Worm (Caenorhabditis elegans) whole organism, L1 larva: ENCODE measurements around the gene F54H12.2.

Experiments
- C16A3.4 ChIP-seq: fragments of 150-350 bp; optimal IDR thresholded peaks from 2 replicates; lab custom pipeline; 2014; ENCODE audit warnings: missing biosample characterization, missing genetic modification characterization
- ceh-63 ChIP-seq: fragments of 200-800 bp; sonication (Bioruptor generic); optimal IDR thresholded peaks from 2 replicates; lab custom pipeline; 2018; ENCODE audit warnings: mild to moderate bottlenecking, missing genetic modification characterization, missing compliant biosample characterization
- ceh-82 ChIP-seq, 3 experiments: fragments of 150-350 bp in 1 of 3; sonication (generic microtip) in 2 of 3; optimal IDR thresholded peaks; 2 replicates each; lab custom pipeline; 2014 to 2017; ENCODE audit warnings: missing biosample characterization in 3 of 3, missing genetic modification characterization in 3 of 3
- ceh-90 ChIP-seq: sonication (generic microtip); optimal IDR thresholded peaks from 2 replicates; lab custom pipeline; 2016; ENCODE audit warnings: missing genetic modification characterization, missing compliant biosample characterization
- ces-1 ChIP-seq: fragments of 150-350 bp; optimal IDR thresholded peaks from 2 replicates; lab custom pipeline; 2014; ENCODE audit warnings: missing biosample characterization, missing genetic modification reagents, missing genetic modification characterization
- dpl-1 ChIP-seq, 3 experiments: fragments of 150-350 bp in 2 of 3; sonication (generic microtip) in 1 of 3; optimal IDR thresholded peaks; 2 replicates each; lab custom pipeline; 2014 to 2017; ENCODE audit warnings: missing biosample characterization in 3 of 3, missing genetic modification characterization in 3 of 3, missing genetic modification reagents in 3 of 3
- dsc-1 ChIP-seq: sonication (generic microtip); optimal IDR thresholded peaks from 2 replicates; lab custom pipeline; 2016; ENCODE audit warnings: mild to moderate bottlenecking, missing genetic modification characterization, missing compliant biosample characterization
- efl-3 ChIP-seq: fragments of 200-800 bp; sonication (Bioruptor generic); optimal IDR thresholded peaks from 2 replicates; lab custom pipeline; 2018; ENCODE audit warnings: mild to moderate bottlenecking, missing genetic modification characterization, missing compliant biosample characterization
- fos-1 ChIP-seq: fragments of 150-350 bp; optimal IDR thresholded peaks from 2 replicates; lab custom pipeline; 2014; ENCODE audit warnings: missing biosample characterization, missing genetic modification characterization
- hlh-17 ChIP-seq: fragments of 200-800 bp; sonication (Bioruptor generic); optimal IDR thresholded peaks from 2 replicates; lab custom pipeline; 2018; ENCODE audit warnings: missing genetic modification characterization, mild to moderate bottlenecking, missing compliant biosample characterization, moderate library complexity, borderline replicate concordance
- hlh-4 ChIP-seq: sonication (generic microtip); optimal IDR thresholded peaks from 2 replicates; lab custom pipeline; 2016; ENCODE audit warnings: mild to moderate bottlenecking, missing genetic modification characterization, missing compliant biosample characterization
- hpl-2 ChIP-seq: fragments of 150-350 bp; optimal IDR thresholded peaks from 2 replicates; lab custom pipeline; 2014; ENCODE audit warnings: missing biosample characterization, missing genetic modification reagents, missing genetic modification characterization
- isw-1 ChIP-seq: fragments of 200-800 bp; sonication (Bioruptor generic); IDR thresholded peaks from 2 replicates; pipeline ENCODE4 v1.3.6; 2022; ENCODE audit warnings: missing genetic modification characterization, missing compliant biosample characterization
- jun-1 ChIP-seq: fragments of 150-350 bp; optimal IDR thresholded peaks from 2 replicates; lab custom pipeline; 2014; ENCODE audit warnings: missing biosample characterization, missing genetic modification reagents, missing genetic modification characterization
- lin-13 ChIP-seq: fragments of 150-350 bp; optimal IDR thresholded peaks from 2 replicates; lab custom pipeline; 2014; ENCODE audit warnings: missing biosample characterization, missing genetic modification reagents, missing genetic modification characterization
- lin-35 ChIP-seq, 2 experiments: fragments of 150-350 bp; optimal IDR thresholded peaks; 2 replicates each; lab custom pipeline; 2014; ENCODE audit warnings: missing biosample characterization in 2 of 2, missing genetic modification characterization in 2 of 2, missing genetic modification reagents in 2 of 2
- lin-39 ChIP-seq: fragments of 150-350 bp; optimal IDR thresholded peaks from 2 replicates; lab custom pipeline; 2014; ENCODE audit warnings: missing biosample characterization, missing genetic modification reagents, missing genetic modification characterization
- lsy-2 ChIP-seq, 2 experiments: fragments of 150-350 bp; optimal IDR thresholded peaks; 2 replicates each; lab custom pipeline; 2014; ENCODE audit warnings: missing biosample characterization in 2 of 2, missing genetic modification characterization in 2 of 2
- mab-9 ChIP-seq: fragments of 200-800 bp; sonication (Bioruptor generic); IDR thresholded peaks from 2 replicates; pipeline ENCODE4 v1.3.6; 2022; ENCODE audit warnings: missing genetic modification reagents, missing genetic modification characterization, missing compliant biosample characterization
- mdl-1 ChIP-seq, 2 experiments: fragments of 150-350 bp; optimal IDR thresholded peaks; 2 replicates each; lab custom pipeline; 2014 to 2017; ENCODE audit warnings: missing biosample characterization in 2 of 2, missing genetic modification characterization in 2 of 2, inconsistent platforms in 1 of 2
- nhr-12 ChIP-seq: sonication (generic microtip); optimal IDR thresholded peaks from 2 replicates; lab custom pipeline; 2017; ENCODE audit warnings: missing biosample characterization, missing genetic modification characterization
- nhr-19 ChIP-seq: fragments of 200-800 bp; sonication (Bioruptor generic); conservative IDR thresholded peaks from 2 replicates; pipeline ENCODE4 v1.3.6; 2022; ENCODE audit warnings: missing genetic modification characterization, missing compliant biosample characterization
- nhr-28 ChIP-seq: fragments of 150-350 bp; optimal IDR thresholded peaks from 2 replicates; lab custom pipeline; 2014; ENCODE audit warnings: missing biosample characterization, missing genetic modification characterization
- nhr-71 ChIP-seq: sonication (generic microtip); optimal IDR thresholded peaks from 2 replicates; lab custom pipeline; 2016; ENCODE audit warnings: mild to moderate bottlenecking, missing genetic modification characterization, moderate library complexity, missing compliant biosample characterization
- nhr-77 ChIP-seq: fragments of 150-350 bp; optimal IDR thresholded peaks from 2 replicates; lab custom pipeline; 2014; ENCODE audit warnings: missing biosample characterization, missing genetic modification characterization
- nhr-85 ChIP-seq: sonication (generic microtip); peaks from one replicate; lab custom pipeline; 2016; ENCODE audit warnings: missing genetic modification characterization, inconsistent platforms, missing compliant biosample characterization
- nhr-90 ChIP-seq: sonication (generic microtip); optimal IDR thresholded peaks from 2 replicates; lab custom pipeline; 2016; ENCODE audit warnings: mild to moderate bottlenecking, missing genetic modification characterization, missing compliant biosample characterization; ENCODE audit not compliant: poor library complexity
- pag-3 ChIP-seq: sonication (generic microtip); optimal IDR thresholded peaks from 2 replicates; lab custom pipeline; 2017; ENCODE audit warnings: missing genetic modification characterization, mild to moderate bottlenecking, missing compliant biosample characterization, antibody characterized with exemption, borderline replicate concordance; ENCODE audit not compliant: insufficient read depth
- pax-3 ChIP-seq: fragments of 200-800 bp; sonication (Bioruptor generic); optimal IDR thresholded peaks from 2 replicates; lab custom pipeline; 2018; ENCODE audit warnings: mild to moderate bottlenecking, missing genetic modification characterization, moderate library complexity, missing compliant biosample characterization
- rnt-1 ChIP-seq: sonication (generic microtip); optimal IDR thresholded peaks from 2 replicates; lab custom pipeline; 2016; ENCODE audit warnings: mild to moderate bottlenecking, missing genetic modification characterization, moderate library complexity, missing compliant biosample characterization
- skn-1 ChIP-seq: fragments of 150-350 bp; optimal IDR thresholded peaks from 2 replicates; lab custom pipeline; 2014; ENCODE audit warnings: missing biosample characterization, missing genetic modification characterization
- snu-23 ChIP-seq: sonication (generic microtip); optimal IDR thresholded peaks from 2 replicates; lab custom pipeline; 2016; ENCODE audit warnings: missing genetic modification characterization, missing compliant biosample characterization
- sox-4 ChIP-seq: sonication (generic microtip); optimal IDR thresholded peaks from 2 replicates; lab custom pipeline; 2016; ENCODE audit warnings: missing genetic modification characterization, missing compliant biosample characterization
- sptf-1 ChIP-seq: fragments of 150-350 bp; optimal IDR thresholded peaks from 2 replicates; lab custom pipeline; 2014; ENCODE audit warnings: missing biosample characterization, missing genetic modification characterization
- swsn-7 ChIP-seq: sonication (generic microtip); optimal IDR thresholded peaks from 2 replicates; lab custom pipeline; 2016; ENCODE audit warnings: missing genetic modification characterization, missing compliant biosample characterization
- tbx-2 ChIP-seq: sonication (generic microtip); optimal IDR thresholded peaks from 2 replicates; lab custom pipeline; 2016; ENCODE audit warnings: missing genetic modification characterization, missing compliant biosample characterization
- tlp-1 ChIP-seq: fragments of 150-350 bp; optimal IDR thresholded peaks from 2 replicates; lab custom pipeline; 2014; ENCODE audit warnings: missing biosample characterization, missing genetic modification characterization
- unc-130 ChIP-seq: fragments of 150-350 bp; optimal IDR thresholded peaks from 2 replicates; lab custom pipeline; 2017; ENCODE audit warnings: missing biosample characterization, missing genetic modification characterization, inconsistent platforms
- unc-62 ChIP-seq: fragments of 150-350 bp; optimal IDR thresholded peaks from 2 replicates; lab custom pipeline; 2014; ENCODE audit warnings: missing biosample characterization, missing genetic modification reagents, missing genetic modification characterization
- unc-98 ChIP-seq: fragments of 200-800 bp; sonication (Bioruptor generic); IDR thresholded peaks from 2 replicates; pipeline ENCODE4 v1.3.6; 2022; ENCODE audit warnings: missing genetic modification characterization, missing compliant biosample characterization
- xbp-1 ChIP-seq: sonication (generic microtip); optimal IDR thresholded peaks from 2 replicates; lab custom pipeline; 2016; ENCODE audit warnings: missing genetic modification characterization, missing compliant biosample characterization
- zag-1 ChIP-seq: fragments of 150-350 bp; optimal IDR thresholded peaks from 2 replicates; lab custom pipeline; 2014; ENCODE audit warnings: missing biosample characterization, missing genetic modification characterization
- zip-4 ChIP-seq: fragments of 200-800 bp; sonication (Bioruptor generic); optimal IDR thresholded peaks from 2 replicates; lab custom pipeline; 2018; ENCODE audit warnings: mild to moderate bottlenecking, missing genetic modification characterization, moderate library complexity, missing compliant biosample characterization
- ztf-11 ChIP-seq, 2 experiments: sonication (generic microtip); optimal IDR thresholded peaks; 2 replicates each; lab custom pipeline; 2016 to 2017; ENCODE audit warnings: missing genetic modification characterization in 2 of 2, missing biosample characterization in 1 of 2, missing compliant biosample characterization in 1 of 2
- ztf-4 ChIP-seq: fragments of 150-350 bp; optimal IDR thresholded peaks from 2 replicates; lab custom pipeline; 2014; ENCODE audit warnings: missing biosample characterization, missing genetic modification characterization

The F54H12.2 gene

DNA sequence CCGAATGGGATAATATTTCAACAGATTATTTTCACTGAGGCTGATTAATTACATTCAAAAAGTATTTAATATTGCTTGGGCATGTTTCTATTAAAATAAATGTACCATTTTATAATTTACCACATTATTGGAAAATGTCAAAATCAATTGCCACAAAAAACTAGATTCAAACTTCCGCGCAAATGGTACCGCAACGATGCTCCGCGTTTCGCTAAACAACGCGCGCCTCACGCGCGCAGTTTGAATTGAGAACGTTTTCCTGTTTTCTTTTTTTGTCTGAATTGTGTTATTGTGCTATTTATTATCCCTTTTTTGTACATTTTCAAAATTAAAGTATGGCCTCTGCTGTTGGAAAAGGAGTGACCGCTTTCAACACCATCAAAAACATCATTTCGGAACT lies 23.6 kb upstream of the F54H12.2 start, which contains the start of gene C29E4.12 (continued):
- TF ChIP-seq unc-62 (GFP tag; lab: Kevin White, UChicago) (no peak), jun-1 (tag; lab: Kevin White, UChicago) (peak; percentile 69), lin-39 (peak; percentile 41), zip-4 (GFP tag; lab: Kevin White, UChicago) (peak; percentile 25), sox-4 (tag; lab: Kevin White, UChicago) (no peak), nhr-12 (tag; lab: Kevin White, UChicago) (no peak), lin-13 (GFP tag; lab: Kevin White, UChicago) (peak; percentile 70), C16A3.4 (tag; lab: Kevin White, UChicago) (peak; percentile 82), fos-1 (peak; percentile 7), nhr-90 (tag; lab: Kevin White, UChicago) (peak; percentile 70), skn-1 (tag; lab: Kevin White, UChicago) (peak; percentile 81), ces-1 (GFP tag; lab: Kevin White, UChicago) (no peak), xbp-1 (tag; lab: Kevin White, UChicago) (peak; percentile 78), unc-98 (GFP tag; lab: Robert Waterston, UW) (no peak), ceh-90 (tag; lab: Kevin White, UChicago) (peak; percentile 34), ztf-11 (tag; optimal IDR thresholded peaks at IDR 0.05; lab: Kevin White, UChicago) (peak in 1 of 2 experiments; percentile 18), isw-1 (GFP tag; lab: Robert Waterston, UW) (peak; percentile 82), mdl-1 (tag; optimal IDR thresholded peaks at IDR 0.05; lab: Kevin White, UChicago) (peak in 1 of 2 experiments; percentile 66), efl-3 (no peak), hlh-4 (tag; lab: Kevin White, UChicago) (no peak), nhr-71 (tag; lab: Kevin White, UChicago) (peak; percentile 82), pag-3 (tag; lab: Kevin White, UChicago) (no peak), ztf-4 (tag; lab: Kevin White, UChicago) (no peak), mab-9 (GFP tag; lab: Robert Waterston, UW) (no peak), sptf-1 (tag; lab: Kevin White, UChicago) (no peak), ceh-82 (tag; optimal IDR thresholded peaks at IDR 0.05; lab: Kevin White, UChicago) (peak; percentile 47 to 79 (median 69)), swsn-7 (tag; lab: Kevin White, UChicago) (peak; percentile 71), unc-130 (tag; lab: Kevin White, UChicago) (peak; percentile 40), snu-23 (peak; percentile 83), ceh-63 (no peak), hpl-2 (GFP tag; lab: Kevin White, UChicago) (no peak), lin-35 (GFP tag; optimal IDR thresholded peaks at IDR 0.05; lab: Kevin White, UChicago) (peak; percentile 98 to 99), nhr-19 (GFP tag; lab: Robert Waterston, UW) (peak; percentile 79), lsy-2 (tag; optimal IDR thresholded peaks at IDR 0.05; lab: Kevin White, UChicago) (peak; percentile 84 to 92), pax-3 (tag; lab: Kevin White, UChicago) (peak; percentile 65)

DNA sequence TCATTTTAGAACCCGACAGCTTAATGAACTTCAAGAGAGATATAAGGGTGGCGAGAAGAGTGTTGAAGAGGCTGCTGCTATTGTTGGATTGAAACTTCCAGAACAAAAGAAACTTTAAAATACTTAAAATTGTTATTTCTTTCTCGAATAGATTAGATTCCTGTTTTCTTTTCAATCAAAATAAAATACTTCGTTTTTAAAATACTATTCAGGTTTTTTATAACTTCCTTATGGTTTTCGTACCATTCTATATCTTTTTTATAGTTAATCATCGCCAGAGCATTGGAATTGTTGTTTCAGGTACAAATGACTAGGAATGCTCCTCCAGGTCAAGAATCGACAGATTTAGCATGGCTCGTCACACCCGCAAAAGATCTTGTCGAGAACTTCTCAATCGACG lies 23.0 kb upstream of the F54H12.2 start, which contains the start of gene kle-2:
TSS of gene kle-2 (plus strand) at position 301 of the 400 bp plus-strand sequence.
- TF ChIP-seq zag-1 (tag; lab: Kevin White, UChicago): no peak
- TF ChIP-seq nhr-28 (tag; lab: Kevin White, UChicago): no peak
- TF ChIP-seq efl-3: no peak
- no peak for TF ChIP-seq hlh-17
- no peak for TF ChIP-seq nhr-85
- no peak for TF ChIP-seq lsy-2 (tag; optimal IDR thresholded peaks at IDR 0.05; lab: Kevin White, UChicago)
- TF ChIP-seq mdl-1 (tag; optimal IDR thresholded peaks at IDR 0.05; lab: Kevin White, UChicago): no peak
- TF ChIP-seq nhr-77 (tag; lab: Kevin White, UChicago): no peak
- TF ChIP-seq isw-1 (GFP tag; lab: Robert Waterston, UW): no peak
- TF ChIP-seq unc-130 (tag; lab: Kevin White, UChicago): no peak
- no peak for TF ChIP-seq dsc-1
- no peak for TF ChIP-seq tlp-1 (tag; lab: Kevin White, UChicago)
- TF ChIP-seq sptf-1 (tag; lab: Kevin White, UChicago): no peak
- TF ChIP-seq dpl-1 (GFP tag; optimal IDR thresholded peaks at IDR 0.05; lab: Kevin White, UChicago): no peak
- TF ChIP-seq tbx-2: no peak
- TF ChIP-seq ztf-4 (tag; lab: Kevin White, UChicago): no peak
- no peak for TF ChIP-seq snu-23
- no peak for TF ChIP-seq rnt-1
- TF ChIP-seq C16A3.4 (tag; lab: Kevin White, UChicago): no peak
- no peak for TF ChIP-seq nhr-19 (GFP tag; lab: Robert Waterston, UW)
